Fruit fly (Drosophila melanogaster) whole organism, embryonic: ENCODE results near the gene eIF3d1.

Source experiments
- CG12104 ChIP-seq: fragments of 200-800 bp; sonication (Bioruptor generic); optimal IDR thresholded peaks from 3 replicates; lab custom pipeline; 2016; ENCODE audit warnings: missing biosample characterization, missing genetic modification characterization
- CG8924 ChIP-seq: fragments of 200-800 bp; optimal IDR thresholded peaks from 3 replicates; lab custom pipeline; 2019; ENCODE audit warnings: missing biosample characterization, mild to moderate bottlenecking, missing genetic modification characterization, moderate library complexity
- CG9727 ChIP-seq: fragments of 200-800 bp; sonication (Bioruptor generic); optimal IDR thresholded peaks from 3 replicates; lab custom pipeline; 2017; ENCODE audit warnings: missing biosample characterization, mild to moderate bottlenecking, missing genetic modification characterization
- ERR ChIP-seq: fragments of 200-800 bp; sonication (Bioruptor generic); optimal IDR thresholded peaks from 2 replicates; lab custom pipeline; 2016; ENCODE audit warnings: missing biosample characterization, missing genetic modification characterization
- Med ChIP-seq: fragments of 200-800 bp; sonication (Bioruptor generic); peaks from one replicate; lab custom pipeline; 2016; ENCODE audit warnings: missing biosample characterization, missing genetic modification characterization, mild to moderate bottlenecking, inconsistent platforms, moderate library complexity
- Side ChIP-seq: fragments of 200-800 bp; sonication (Bioruptor generic); optimal IDR thresholded peaks from 2 replicates; lab custom pipeline; 2016; ENCODE audit warnings: missing biosample characterization, missing genetic modification characterization
- Sox102F ChIP-seq: fragments of 200-800 bp; sonication (Bioruptor generic); optimal IDR thresholded peaks from 2 replicates; lab custom pipeline; 2018; ENCODE audit warnings: missing biosample characterization, mild to moderate bottlenecking, missing genetic modification characterization, moderate library complexity
- crp ChIP-seq, 2 experiments: fragments of 200-800 bp; sonication (Bioruptor generic); optimal IDR thresholded peaks; 2 replicates in 1 of 2; 3 replicates in 1 of 2; lab custom pipeline; 2017; ENCODE audit warnings: missing biosample characterization in 2 of 2, missing genetic modification characterization in 2 of 2, mild to moderate bottlenecking in 1 of 2, moderate library complexity in 1 of 2
- da ChIP-seq: fragments of 200-800 bp; sonication (Bioruptor generic); optimal IDR thresholded peaks from 2 replicates; lab custom pipeline; 2016; ENCODE audit warnings: missing biosample characterization, missing genetic modification characterization
- odd ChIP-seq: fragments of 200-800 bp; sonication (Bioruptor generic); optimal IDR thresholded peaks from 2 replicates; lab custom pipeline; 2017; ENCODE audit warnings: missing biosample characterization, mild to moderate bottlenecking, missing genetic modification characterization

- TF ChIP-seq crp (GFP tag; optimal IDR thresholded peaks at IDR 0.05; lab: Kevin White, UChicago) = no peak
- TF ChIP-seq ERR (GFP tag; lab: Kevin White, UChicago) = no peak
- no peak for TF ChIP-seq CG8924 (tag; lab: Kevin White, UChicago)
- no peak for TF ChIP-seq Med (GFP tag; lab: Kevin White, UChicago)
- no peak for TF ChIP-seq Sox102F (GFP tag; lab: Kevin White, UChicago)
- no peak for TF ChIP-seq CG12104
- no peak for TF ChIP-seq CG9727
- TF ChIP-seq Side (GFP tag; lab: Kevin White, UChicago) = no peak
- no peak for TF ChIP-seq da (GFP tag; lab: Kevin White, UChicago)
- TF ChIP-seq odd (GFP tag; lab: Kevin White, UChicago) = no peak
Observed at dm6 chr3R:23682203-23682602, 2.4 kb downstream of the eIF3d1 start, which contains the start of gene CG16710.
